Fruit fly (Drosophila melanogaster): ENCODE measurements around the gene EMC4.
A peak's percentile ranks its signal among the peaks of the same experiment; 100 is the strongest.

Gene EMC4

DNA sequence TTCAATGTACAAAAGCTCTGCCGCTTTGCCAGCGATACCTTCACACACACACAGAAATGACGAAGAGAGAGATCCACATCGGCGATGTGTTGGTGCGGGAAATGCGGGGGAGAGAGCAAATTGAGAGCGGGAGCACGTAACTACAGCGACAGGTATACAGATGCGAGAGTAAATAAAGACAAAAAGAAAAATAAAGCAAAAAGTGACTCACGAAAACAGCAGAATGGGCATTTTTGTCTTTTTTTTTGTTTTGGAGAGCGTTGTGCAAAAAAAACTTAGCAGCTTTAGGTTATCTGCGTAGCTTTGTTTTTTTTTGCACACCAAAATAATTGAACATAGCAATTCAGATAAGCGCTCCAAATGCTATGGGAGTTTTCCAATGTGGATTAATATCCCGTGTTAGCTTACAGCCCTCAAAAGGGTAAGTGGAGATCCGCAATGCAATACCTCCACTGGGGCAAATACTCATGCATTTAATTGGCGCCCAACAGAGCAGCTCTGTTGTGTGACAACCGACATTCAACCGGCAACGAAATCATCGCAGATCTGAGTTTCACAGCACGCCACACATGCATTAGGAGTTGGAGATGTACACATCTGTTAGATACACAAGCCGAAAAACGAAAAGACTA lies 45.4 kb downstream of the EMC4 start (continued):
- TF ChIP-seq en (GFP tag; optimal IDR thresholded peaks at IDR 0.05) (no peak), CG6272 (GFP tag; IDR thresholded peaks at IDR 0.05) (no peak), CG12071 (GFP tag; optimal IDR thresholded peaks at IDR 0.05) (peak; percentile 29), zen2 (GFP tag; IDR thresholded peaks at IDR 0.05; ENCODE audit: partially characterized antibody) (peak; percentile 37; the same call in 1 of the 3 replicates), CoRest (tag; optimal IDR thresholded peaks at IDR 0.05) (no peak), CG1832 (GFP tag; optimal IDR thresholded peaks at IDR 0.05) (no peak), slbo (GFP tag; IDR thresholded peaks at IDR 0.05) (no peak), B-H1 (GFP tag; IDR thresholded peaks at IDR 0.05) (no peak), Trl (optimal IDR thresholded peaks at IDR 0.05) (peak; percentile 87 to 97), Trl (GFP tag; optimal IDR thresholded peaks at IDR 0.05) (peak; percentile 33), tio (GFP tag; optimal IDR thresholded peaks at IDR 0.05) (no peak), CG30403 (GFP tag; optimal IDR thresholded peaks at IDR 0.05) (no peak), ara (GFP tag; IDR thresholded peaks at IDR 0.05) (no peak), CG6791 (GFP tag; IDR thresholded peaks at IDR 0.05; ENCODE audit: partially characterized antibody) (no peak), mirr (GFP tag; optimal IDR thresholded peaks at IDR 0.05) (peak; percentile 64), yki (optimal IDR thresholded peaks at IDR 0.05) (peak; percentile 38), CG6254 (GFP tag; optimal IDR thresholded peaks at IDR 0.05) (no peak), CHES-1-like (GFP tag; optimal IDR thresholded peaks at IDR 0.05) (no peak), Sry-δ (GFP tag; optimal IDR thresholded peaks at IDR 0.05) (no peak), BtbVII (GFP tag; optimal IDR thresholded peaks at IDR 0.05) (no peak), tap (tag; optimal IDR thresholded peaks at IDR 0.05) (no peak), CG34376 (GFP tag; optimal IDR thresholded peaks at IDR 0.05) (peak; percentile 25), CG11723 (GFP tag; optimal IDR thresholded peaks at IDR 0.05) (no peak)

- TF ChIP-seq Vsx1 (GFP tag; optimal IDR thresholded peaks at IDR 0.05) (no peak), NFAT (GFP tag; IDR thresholded peaks at IDR 0.05) (0 out of 2 replicates have a peak, but pooled peaks have one; percentile 22), Nf-YC (tag; optimal IDR thresholded peaks at IDR 0.05) (peak; percentile 52), Med (GFP tag) (peak; percentile 27), CG11695 (GFP tag; IDR thresholded peaks at IDR 0.05) (no peak), grn (GFP tag; optimal IDR thresholded peaks at IDR 0.05) (no peak), inv (GFP tag; IDR thresholded peaks at IDR 0.05; ENCODE audit: partially characterized antibody) (0 out of 2 replicates have a peak, but pooled peaks have one; percentile 11), Dp (GFP tag; optimal IDR thresholded peaks at IDR 0.05) (no peak), Drgx (GFP tag; IDR thresholded peaks at IDR 0.05) (peak; percentile 30; the same call in 1 of the 2 replicates), CG15514 (GFP tag; optimal IDR thresholded peaks at IDR 0.05) (no peak), sr (GFP tag; IDR thresholded peaks at IDR 0.05) (0 out of 3 replicates have a peak, but pooled peaks have one; percentile 15), ken (GFP tag; IDR thresholded peaks at IDR 0.05) (no peak), Nf-YB (GFP tag; optimal IDR thresholded peaks at IDR 0.05) (peak; percentile 77), dysf (GFP tag; IDR thresholded peaks at IDR 0.05) (0 out of 3 replicates have a peak, but pooled peaks have one; percentile 6), cg (GFP tag; optimal IDR thresholded peaks at IDR 0.05) (no peak)
Measured at dm6 chr3L:22821377-22821776, 46.7 kb downstream of the EMC4 start.

dm6 chr3L:22820190-22820589 lies 47.9 kb downstream of the EMC4 start:
- TF ChIP-seq CG15479 (GFP tag; optimal IDR thresholded peaks at IDR 0.05): peak; percentile 75
- no peak for TF ChIP-seq shn (GFP tag; optimal IDR thresholded peaks at IDR 0.05)
- TF ChIP-seq Ets65A (GFP tag): peak; percentile 5
- TF ChIP-seq sqz (GFP tag; optimal IDR thresholded peaks at IDR 0.05): no peak
- 0 out of 3 replicates have a peak, but pooled peaks have one; percentile 26 for TF ChIP-seq dysf (GFP tag; IDR thresholded peaks at IDR 0.05)
